Fruit fly (Drosophila melanogaster) whole organism, prepupa: ENCODE data around the gene CG42494.
A peak's percentile ranks its signal among the peaks of the same experiment; 100 is the strongest.

Experiments used
- Blimp-1 ChIP-seq: fragments of 200-800 bp; sonication (Bioruptor generic); optimal IDR thresholded peaks from 3 replicates; lab custom pipeline; 2017; ENCODE audit warnings: missing biosample characterization, missing genetic modification characterization, mild to moderate bottlenecking, moderate library complexity, missing genetic modification reagents
- CG10631 ChIP-seq: fragments of 200-800 bp; sonication (Bioruptor generic); optimal IDR thresholded peaks from 2 replicates; lab custom pipeline; 2016; ENCODE audit warnings: missing biosample characterization, missing genetic modification characterization
- CG11294 ChIP-seq: fragments of 200-800 bp; sonication (Bioruptor generic); IDR thresholded peaks from 2 replicates; pipeline ENCODE4 v1.3.6; 2022; ENCODE audit warnings: missing biosample characterization, missing genetic modification characterization
- CG11762 ChIP-seq: fragments of 200-800 bp; sonication (Bioruptor generic); optimal IDR thresholded peaks from 3 replicates; lab custom pipeline; 2016; ENCODE audit warnings: missing biosample characterization, missing genetic modification characterization; ENCODE audit not compliant: insufficient read depth
- CG11902 ChIP-seq: fragments of 200-800 bp; sonication (Bioruptor generic); optimal IDR thresholded peaks from 3 replicates; lab custom pipeline; 2016; ENCODE audit warnings: missing biosample characterization, missing genetic modification characterization
- CG1621 ChIP-seq: fragments of 200-800 bp; sonication (Bioruptor generic); optimal IDR thresholded peaks from 3 replicates; lab custom pipeline; 2018; ENCODE audit warnings: missing biosample characterization, mild to moderate bottlenecking, missing genetic modification characterization
- CG16779 ChIP-seq: fragments of 200-800 bp; sonication (Bioruptor generic); optimal IDR thresholded peaks from 3 replicates; lab custom pipeline; 2017; ENCODE audit warnings: missing biosample characterization, mild to moderate bottlenecking, missing genetic modification characterization
- CG3032 ChIP-seq: fragments of 200-800 bp; optimal IDR thresholded peaks from 2 replicates; lab custom pipeline; 2019; ENCODE audit warnings: missing biosample characterization, mild to moderate bottlenecking, missing genetic modification characterization, moderate library complexity
- CG31627 ChIP-seq: fragments of 200-800 bp; sonication (Bioruptor generic); optimal IDR thresholded peaks from 3 replicates; lab custom pipeline; 2016; ENCODE audit warnings: missing biosample characterization, missing genetic modification characterization
- CG32006 ChIP-seq: fragments of 200-800 bp; sonication (Bioruptor generic); optimal IDR thresholded peaks from 3 replicates; lab custom pipeline; 2017; ENCODE audit warnings: missing biosample characterization, mild to moderate bottlenecking, missing genetic modification characterization
- CG34406 ChIP-seq: fragments of 200-800 bp; sonication (Bioruptor generic); optimal IDR thresholded peaks from 3 replicates; lab custom pipeline; 2016; ENCODE audit warnings: missing biosample characterization, missing genetic modification characterization
- CG4318 ChIP-seq: fragments of 200-800 bp; sonication (Bioruptor generic); optimal IDR thresholded peaks from 3 replicates; lab custom pipeline; 2017; ENCODE audit warnings: missing biosample characterization, mild to moderate bottlenecking, missing genetic modification characterization
- CG6163 ChIP-seq: fragments of 200-800 bp; sonication (Bioruptor generic); IDR thresholded peaks from 3 replicates; pipeline ENCODE4 v1.3.6; 2022; ENCODE audit warnings: missing biosample characterization, missing genetic modification characterization
- CG6276 ChIP-seq: fragments of 200-800 bp; sonication (Bioruptor generic); optimal IDR thresholded peaks from 2 replicates; lab custom pipeline; 2017; ENCODE audit warnings: missing biosample characterization, mild to moderate bottlenecking, missing genetic modification characterization
- CG6792 ChIP-seq: fragments of 200-800 bp; sonication (Bioruptor generic); optimal IDR thresholded peaks from 3 replicates; lab custom pipeline; 2016; ENCODE audit warnings: missing biosample characterization, missing genetic modification characterization
- CG7368 ChIP-seq: fragments of 200-800 bp; sonication (Bioruptor generic); optimal IDR thresholded peaks from 3 replicates; lab custom pipeline; 2016; ENCODE audit warnings: missing biosample characterization, missing genetic modification characterization
- CG8119 ChIP-seq: fragments of 200-800 bp; sonication (Bioruptor generic); IDR thresholded peaks from 3 replicates; pipeline ENCODE4 v1.3.6; 2022; ENCODE audit warnings: missing biosample characterization, missing genetic modification characterization
- CG8319 ChIP-seq: fragments of 200-800 bp; sonication (Bioruptor generic); optimal IDR thresholded peaks from 3 replicates; lab custom pipeline; 2016; ENCODE audit warnings: missing biosample characterization, missing genetic modification characterization
- Eip75B ChIP-seq: fragments of 200-800 bp; sonication (Bioruptor generic); optimal IDR thresholded peaks from 3 replicates; lab custom pipeline; 2016; ENCODE audit warnings: missing biosample characterization, missing genetic modification characterization
- Eip78C ChIP-seq: fragments of 200-800 bp; sonication (Bioruptor generic); peaks from one replicate; lab custom pipeline; 2016; ENCODE audit warnings: missing biosample characterization, missing genetic modification characterization
- Eip93F ChIP-seq: fragments of 200-800 bp; sonication (Bioruptor generic); optimal IDR thresholded peaks from 2 replicates; lab custom pipeline; 2016; ENCODE audit warnings: missing biosample characterization, mild to moderate bottlenecking, missing genetic modification characterization
- Ets21C ChIP-seq: fragments of 200-800 bp; sonication (Bioruptor generic); optimal IDR thresholded peaks from 3 replicates; lab custom pipeline; 2016; ENCODE audit warnings: missing biosample characterization, missing genetic modification characterization
- Ets96B ChIP-seq: fragments of 200-800 bp; optimal IDR thresholded peaks from 2 replicates; lab custom pipeline; 2019; ENCODE audit warnings: missing biosample characterization, mild to moderate bottlenecking, missing genetic modification characterization, moderate library complexity
- Gug ChIP-seq: fragments of 200-800 bp; sonication (Bioruptor generic); IDR thresholded peaks from 2 replicates; pipeline ENCODE4 v1.3.6; 2022; ENCODE audit warnings: missing biosample characterization, missing genetic modification characterization
- Hr38 ChIP-seq: sonication (Bioruptor generic); optimal IDR thresholded peaks from 2 replicates; lab custom pipeline; 2016; ENCODE audit warnings: missing biosample characterization, missing genetic modification characterization
- Hr39 ChIP-seq: fragments of 200-800 bp; sonication (Bioruptor generic); optimal IDR thresholded peaks from 2 replicates; lab custom pipeline; 2016; ENCODE audit warnings: missing biosample characterization, missing genetic modification characterization
- Hr4 ChIP-seq: fragments of 200-800 bp; sonication (Bioruptor generic); optimal IDR thresholded peaks from 3 replicates; lab custom pipeline; 2016; ENCODE audit warnings: missing biosample characterization, missing genetic modification characterization
- Lpt ChIP-seq: fragments of 200-800 bp; sonication (Bioruptor generic); optimal IDR thresholded peaks from 3 replicates; lab custom pipeline; 2016; ENCODE audit warnings: missing biosample characterization, missing genetic modification characterization
- Met ChIP-seq: fragments of 200-800 bp; sonication (Bioruptor generic); optimal IDR thresholded peaks from 3 replicates; lab custom pipeline; 2016; ENCODE audit warnings: missing biosample characterization, missing genetic modification characterization
- OdsH ChIP-seq: fragments of 200-800 bp; sonication (Bioruptor generic); optimal IDR thresholded peaks from 3 replicates; lab custom pipeline; 2016; ENCODE audit warnings: missing biosample characterization, missing genetic modification characterization
- Smox ChIP-seq: fragments of 200-800 bp; sonication (Bioruptor generic); optimal IDR thresholded peaks from 3 replicates; lab custom pipeline; 2016; ENCODE audit warnings: missing biosample characterization, missing genetic modification characterization
- Sox102F ChIP-seq: fragments of 200-800 bp; sonication (Bioruptor generic); optimal IDR thresholded peaks from 2 replicates; lab custom pipeline; 2016; ENCODE audit warnings: missing biosample characterization, mild to moderate bottlenecking, missing genetic modification characterization
- Sox14 ChIP-seq: fragments of 200-800 bp; sonication (Bioruptor generic); optimal IDR thresholded peaks from 3 replicates; lab custom pipeline; 2016; ENCODE audit warnings: missing biosample characterization, missing genetic modification characterization
- Sox15 ChIP-seq: fragments of 200-800 bp; sonication (Bioruptor generic); optimal IDR thresholded peaks from 3 replicates; lab custom pipeline; 2016; ENCODE audit warnings: missing biosample characterization, missing genetic modification characterization
- achi ChIP-seq: fragments of 200-800 bp; sonication (Bioruptor generic); optimal IDR thresholded peaks from 3 replicates; lab custom pipeline; 2016; ENCODE audit warnings: missing biosample characterization, missing genetic modification characterization
- cyc ChIP-seq: fragments of 200-800 bp; sonication (Bioruptor generic); optimal IDR thresholded peaks from 3 replicates; lab custom pipeline; 2016; ENCODE audit warnings: missing biosample characterization, missing genetic modification characterization
- dac ChIP-seq: fragments of 200-800 bp; sonication (Bioruptor generic); optimal IDR thresholded peaks from 2 replicates; lab custom pipeline; 2017; ENCODE audit warnings: missing biosample characterization, mild to moderate bottlenecking, missing genetic modification characterization
- eg ChIP-seq: fragments of 200-800 bp; sonication (Bioruptor generic); IDR thresholded peaks from 3 replicates; pipeline ENCODE4 v1.3.6; 2022; ENCODE audit warnings: missing biosample characterization, missing genetic modification characterization
- esn ChIP-seq: fragments of 200-800 bp; sonication (Bioruptor generic); optimal IDR thresholded peaks from 2 replicates; lab custom pipeline; 2016; ENCODE audit warnings: missing biosample characterization, mild to moderate bottlenecking, missing genetic modification characterization, moderate library complexity
- fd59A ChIP-seq: fragments of 200-800 bp; sonication (Bioruptor generic); optimal IDR thresholded peaks from 2 replicates; lab custom pipeline; 2017; ENCODE audit warnings: missing biosample characterization, mild to moderate bottlenecking, missing genetic modification characterization, missing genetic modification reagents
- fd85E ChIP-seq: fragments of 200-800 bp; sonication (Bioruptor generic); optimal IDR thresholded peaks from 3 replicates; lab custom pipeline; 2016; ENCODE audit warnings: missing biosample characterization, missing genetic modification characterization
- fkh ChIP-seq: fragments of 200-800 bp; sonication (Bioruptor generic); optimal IDR thresholded peaks from 3 replicates; lab custom pipeline; 2017; ENCODE audit warnings: missing biosample characterization, mild to moderate bottlenecking, missing genetic modification characterization, moderate library complexity
- lz ChIP-seq: fragments of 200-800 bp; sonication (Bioruptor generic); optimal IDR thresholded peaks from 3 replicates; lab custom pipeline; 2016; ENCODE audit warnings: missing biosample characterization, missing genetic modification characterization
- net ChIP-seq: fragments of 200-800 bp; sonication (Bioruptor generic); optimal IDR thresholded peaks from 3 replicates; lab custom pipeline; 2016; ENCODE audit warnings: missing biosample characterization, missing genetic modification characterization
- pdm3 ChIP-seq: fragments of 200-800 bp; sonication (Bioruptor generic); optimal IDR thresholded peaks from 3 replicates; lab custom pipeline; 2016; ENCODE audit warnings: missing biosample characterization, missing genetic modification characterization
- salr ChIP-seq, 2 experiments: fragments of 200-800 bp; sonication (Bioruptor generic); optimal IDR thresholded peaks; 3 replicates each; lab custom pipeline; 2016 to 2018; ENCODE audit warnings: missing biosample characterization in 2 of 2, missing genetic modification characterization in 2 of 2, mild to moderate bottlenecking in 1 of 2
- spab ChIP-seq: fragments of 200-800 bp; sonication (Bioruptor generic); optimal IDR thresholded peaks from 2 replicates; lab custom pipeline; 2017; ENCODE audit warnings: missing biosample characterization, mild to moderate bottlenecking, missing genetic modification characterization, missing genetic modification reagents
- ss ChIP-seq, 2 experiments: fragments of 200-800 bp; sonication (Bioruptor generic); optimal IDR thresholded peaks; 2 replicates in 1 of 2; 3 replicates in 1 of 2; lab custom pipeline; 2017 to 2018; ENCODE audit warnings: mild to moderate bottlenecking in 2 of 2, missing biosample characterization in 2 of 2, missing genetic modification characterization in 2 of 2, moderate library complexity in 1 of 2
- svp ChIP-seq: fragments of 200-800 bp; sonication (Bioruptor generic); peaks from one replicate; lab custom pipeline; 2016; ENCODE audit warnings: missing biosample characterization, missing genetic modification characterization
- topi ChIP-seq: fragments of 200-800 bp; sonication (Bioruptor generic); optimal IDR thresholded peaks from 3 replicates; lab custom pipeline; 2016; ENCODE audit warnings: missing biosample characterization, missing genetic modification characterization
- vri ChIP-seq: fragments of 200-800 bp; sonication (Bioruptor generic); optimal IDR thresholded peaks from 3 replicates; lab custom pipeline; 2016; ENCODE audit warnings: missing biosample characterization, mild to moderate bottlenecking, missing genetic modification characterization

Gene CG42494

DNA sequence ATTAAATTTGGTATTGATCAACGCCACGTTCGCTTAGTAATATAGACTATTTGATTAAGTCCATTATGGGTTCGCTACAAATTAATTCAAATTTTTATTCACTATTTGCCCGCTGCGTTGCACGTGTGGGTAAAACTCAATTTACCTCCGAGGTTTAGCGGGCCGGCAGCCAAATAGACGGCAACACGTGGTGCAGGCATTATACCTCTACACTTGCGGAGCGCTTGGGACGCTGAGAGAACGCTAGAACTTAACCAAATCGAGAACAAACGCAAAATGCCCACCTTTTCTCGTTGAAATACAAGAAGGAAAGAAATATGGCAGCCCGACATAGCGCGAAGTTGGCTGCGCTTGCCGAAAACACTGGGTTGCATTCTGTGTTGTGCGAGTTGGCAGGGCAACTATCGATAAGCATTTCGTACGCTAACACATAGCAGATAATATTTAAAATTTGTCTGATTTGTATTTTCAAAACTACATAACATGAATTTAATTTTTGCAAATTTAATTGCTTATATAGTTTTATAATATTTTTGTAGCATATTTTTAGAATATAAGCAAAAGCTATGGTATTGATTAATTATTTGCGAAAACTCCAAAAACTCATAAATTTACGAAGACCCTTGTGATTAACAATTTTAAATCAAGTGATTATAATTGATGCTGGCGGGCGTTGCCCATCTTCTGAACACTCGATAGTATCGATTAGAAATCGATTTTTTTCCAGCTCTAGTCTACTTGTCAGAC is 38.6 kb downstream of the CG42494 start, which contains the start of the genes RpL28 and eIF1:
TSS of gene RpL28 (minus strand) at position 318 of the 747 bp plus-strand sequence.
TSS of gene eIF1 (plus strand) at position 699 of the 747 bp plus-strand sequence.
- TF ChIP-seq salr (GFP tag; optimal IDR thresholded peaks at IDR 0.05; lab: Kevin White, UChicago) (peak; percentile 65 to 91), Sox14 (peak; percentile 75), CG7368 (GFP tag; lab: Kevin White, UChicago) (no peak), Hr39 (GFP tag; lab: Kevin White, UChicago) (peak; percentile 25), Blimp-1 (GFP tag; lab: Kevin White, UChicago) (peak; percentile 86), eg (GFP tag; lab: Robert Waterston, UW) (no peak; the same call in 1 of the 3 replicates), fd85E (GFP tag; lab: Kevin White, UChicago) (peak; percentile 31), svp (GFP tag; lab: Kevin White, UChicago) (no peak), fkh (peak; percentile 34), vri (GFP tag; lab: Kevin White, UChicago) (no peak), achi (GFP tag; lab: Kevin White, UChicago) (peak; percentile 95), Eip93F (GFP tag; lab: Kevin White, UChicago) (no peak), CG1621 (no peak), Sox15 (peak; percentile 68), CG11294 (GFP tag; lab: Robert Waterston, UW) (peak; percentile 32), Eip75B (peak; percentile 68), Ets21C (GFP tag; lab: Kevin White, UChicago) (peak; percentile 21), CG34406 (GFP tag; lab: Kevin White, UChicago) (peak; percentile 83), topi (GFP tag; lab: Kevin White, UChicago) (peak; percentile 86), Met (GFP tag; lab: Kevin White, UChicago) (peak; percentile 69), ss (GFP tag; optimal IDR thresholded peaks at IDR 0.05; lab: Kevin White, UChicago) (peak; percentile 29 to 89), CG10631 (GFP tag; lab: Kevin White, UChicago) (peak; percentile 77), CG8319 (peak; percentile 84), CG6163 (peak; percentile 89), Hr38 (GFP tag; lab: Kevin White, UChicago) (no peak), Sox102F (peak; percentile 29), Eip78C (GFP tag; lab: Kevin White, UChicago) (peak; percentile 96), CG32006 (GFP tag; lab: Kevin White, UChicago) (no peak), CG4318 (no peak), spab (GFP tag; lab: Kevin White, UChicago) (no peak), Hr4 (GFP tag; lab: Kevin White, UChicago) (no peak), CG8119 (GFP tag; lab: Robert Waterston, UW) (no peak), esn (GFP tag; lab: Kevin White, UChicago) (peak; percentile 92), dac (GFP tag; lab: Kevin White, UChicago) (peak; percentile 78), Lpt (GFP tag; lab: Kevin White, UChicago) (no peak), CG3032 (peak; percentile 79), CG6276 (no peak), CG16779 (peak; percentile 77), CG6792 (GFP tag; lab: Kevin White, UChicago) (peak; percentile 79), CG31627 (peak; percentile 90), CG11762 (GFP tag; lab: Kevin White, UChicago) (no peak), Gug (no peak), pdm3 (GFP tag; lab: Kevin White, UChicago) (peak; percentile 88), Smox (no peak), Ets96B (tag; lab: Kevin White, UChicago) (peak; percentile 38), fd59A (GFP tag; lab: Kevin White, UChicago) (peak; percentile 68), CG11902 (GFP tag; lab: Kevin White, UChicago) (peak; percentile 55), cyc (GFP tag; lab: Kevin White, UChicago) (peak; percentile 91), net (GFP tag; lab: Kevin White, UChicago) (peak; percentile 47), lz (peak; percentile 91), OdsH (GFP tag; lab: Kevin White, UChicago) (no peak)
